Worm (Caenorhabditis elegans): Measurements from ENCODE around the gene F42F12.4.
A peak's percentile ranks its signal among the peaks of the same experiment; 100 is the strongest.

The F42F12.4 gene

DNA sequence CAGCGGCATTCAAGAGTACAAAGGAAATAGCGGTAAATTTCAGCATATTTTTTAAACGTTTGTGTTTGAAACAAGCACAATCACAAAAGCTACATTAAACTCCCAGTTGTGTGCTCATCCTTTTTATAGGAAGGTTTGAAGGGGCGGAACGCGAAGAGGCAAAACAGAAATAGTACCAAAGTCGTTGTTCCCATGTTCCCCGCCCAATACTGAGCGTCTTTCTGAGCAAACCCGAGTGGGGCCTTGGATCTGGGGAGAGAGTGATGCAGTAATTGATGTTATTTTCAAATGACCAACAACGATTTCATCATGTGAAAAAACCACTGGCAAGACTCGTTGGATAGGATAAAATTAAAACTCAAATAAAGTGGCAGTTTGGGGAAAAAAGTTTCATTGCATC lies 11.4 kb downstream of the F42F12.4 start, which contains the start of gene zig-2:
Gene zig-2, minus strand, starts transcription at position 101 of the 400 bp plus-strand sequence.
- TF ChIP-seq ztf-23 (GFP tag; IDR thresholded peaks at IDR 0.05) (no peak), ztf-29 (GFP tag; IDR thresholded peaks at IDR 0.05) (no peak), med-1 (GFP tag; optimal IDR thresholded peaks at IDR 0.05; ENCODE audit: insufficient read depth) (no peak), cog-1 (tag; optimal IDR thresholded peaks at IDR 0.05) (no peak), tab-1 (GFP tag; IDR thresholded peaks at IDR 0.05) (no peak), flt-1 (GFP tag; IDR thresholded peaks at IDR 0.05) (no peak), klf-2 (GFP tag; conservative IDR thresholded peaks at IDR 0.05) (no peak), T22C8.4 (GFP tag; IDR thresholded peaks at IDR 0.05) (no peak), ref-1 (GFP tag; conservative IDR thresholded peaks at IDR 0.05) (no peak)

DNA sequence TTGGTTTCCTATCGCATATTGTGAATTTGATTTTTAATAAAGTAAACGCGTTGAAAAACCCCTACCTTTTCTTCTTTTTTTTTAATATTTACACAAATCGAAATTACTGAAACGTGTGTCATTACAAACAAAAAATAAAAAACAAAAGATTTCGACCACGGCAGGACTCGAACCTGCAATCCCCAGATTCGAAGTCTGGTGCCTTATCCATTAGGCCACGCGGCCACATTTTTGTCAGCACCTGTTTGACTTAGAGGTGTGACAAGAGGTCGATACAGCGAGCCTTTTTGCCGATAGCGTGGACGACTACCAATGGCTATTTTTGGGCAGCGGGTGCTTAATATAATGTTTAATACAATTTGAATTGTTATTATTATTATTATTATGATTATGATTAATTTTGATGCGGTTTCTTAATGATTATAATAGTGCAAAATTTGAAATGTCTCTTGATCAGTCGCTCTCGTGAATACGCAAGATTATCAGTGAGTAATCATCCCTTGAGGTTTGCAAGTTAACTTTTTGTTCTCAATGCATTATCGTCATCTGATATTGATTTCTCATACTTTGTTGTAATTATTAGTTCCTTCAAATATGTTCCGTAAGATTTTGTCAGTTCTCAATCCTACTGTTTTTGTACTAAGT lies 14.8 kb downstream of the F42F12.4 start, which contains the start of gene srd-44:
Gene srd-44, plus strand, starts transcription at position 595 of the 645 bp plus-strand sequence.
- TF ChIP-seq cog-1 (tag; optimal IDR thresholded peaks at IDR 0.05) (no peak), T22C8.4 (GFP tag; IDR thresholded peaks at IDR 0.05) (0 out of 2 replicates have a peak, but pooled peaks have one; percentile 24), klf-2 (GFP tag; conservative IDR thresholded peaks at IDR 0.05) (no peak), ref-1 (GFP tag; conservative IDR thresholded peaks at IDR 0.05) (0 out of 2 replicates have a peak, but pooled peaks have one; percentile 26), flt-1 (GFP tag; IDR thresholded peaks at IDR 0.05) (no peak), ztf-23 (GFP tag; IDR thresholded peaks at IDR 0.05) (no peak), ztf-29 (GFP tag; IDR thresholded peaks at IDR 0.05) (0 out of 2 replicates have a peak, but pooled peaks have one; percentile 40), tab-1 (GFP tag; IDR thresholded peaks at IDR 0.05) (no peak), med-1 (GFP tag; optimal IDR thresholded peaks at IDR 0.05; ENCODE audit: insufficient read depth) (no peak)

DNA sequence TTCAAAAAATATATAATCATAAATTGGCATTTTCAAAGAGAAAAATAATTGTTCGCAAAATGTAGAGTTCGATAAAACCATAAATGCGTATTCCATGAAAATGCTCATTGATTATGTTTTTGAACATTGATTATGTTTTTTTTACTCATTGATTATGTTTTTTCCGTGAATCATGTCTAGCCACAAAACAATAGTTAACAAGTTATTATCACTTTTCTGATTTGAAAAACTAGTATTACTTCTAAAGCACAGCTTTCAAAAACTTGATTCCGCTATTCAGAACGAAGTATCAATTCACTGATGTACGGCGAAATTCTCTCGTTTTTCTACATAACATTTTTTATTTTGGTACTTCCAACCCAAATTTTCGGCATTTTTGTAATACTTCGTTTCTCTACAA lies 16.9 kb downstream of the F42F12.4 start, which contains the start of gene srd-48:
Gene srd-48, plus strand, starts transcription at position 301 of the 400 bp plus-strand sequence.
- TF ChIP-seq ztf-29 (GFP tag; IDR thresholded peaks at IDR 0.05) (no peak), ztf-23 (GFP tag; IDR thresholded peaks at IDR 0.05) (no peak), tab-1 (GFP tag; IDR thresholded peaks at IDR 0.05) (no peak), ref-1 (GFP tag; conservative IDR thresholded peaks at IDR 0.05) (no peak), med-1 (GFP tag; optimal IDR thresholded peaks at IDR 0.05; ENCODE audit: insufficient read depth) (no peak), flt-1 (GFP tag; IDR thresholded peaks at IDR 0.05) (no peak), cog-1 (tag; optimal IDR thresholded peaks at IDR 0.05) (no peak), T22C8.4 (GFP tag; IDR thresholded peaks at IDR 0.05) (no peak), klf-2 (GFP tag; conservative IDR thresholded peaks at IDR 0.05) (no peak)

DNA sequence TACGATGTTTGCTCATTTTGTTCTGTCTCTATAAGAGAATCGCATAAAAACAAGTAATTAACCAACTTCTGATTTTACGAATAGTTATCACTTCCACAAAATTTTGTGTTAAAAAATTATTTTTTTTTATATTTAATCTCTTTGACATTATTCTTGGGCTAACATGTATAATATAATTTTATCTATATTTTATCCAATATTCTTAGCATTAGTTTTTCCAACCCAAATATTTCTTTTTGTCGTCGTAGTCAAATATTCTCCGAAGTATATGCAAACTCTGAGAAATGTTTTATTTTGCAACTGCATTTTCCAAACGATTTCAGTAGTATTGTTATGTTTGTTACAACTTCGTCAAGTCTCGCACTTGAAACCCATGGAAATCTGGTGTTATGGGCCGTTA lies 19.3 kb downstream of the F42F12.4 start, which contains the start of gene srd-47:
Gene srd-47, plus strand, starts transcription at position 164 of the 400 bp plus-strand sequence.
- no peak for TF ChIP-seq T22C8.4 (GFP tag; IDR thresholded peaks at IDR 0.05)

DNA sequence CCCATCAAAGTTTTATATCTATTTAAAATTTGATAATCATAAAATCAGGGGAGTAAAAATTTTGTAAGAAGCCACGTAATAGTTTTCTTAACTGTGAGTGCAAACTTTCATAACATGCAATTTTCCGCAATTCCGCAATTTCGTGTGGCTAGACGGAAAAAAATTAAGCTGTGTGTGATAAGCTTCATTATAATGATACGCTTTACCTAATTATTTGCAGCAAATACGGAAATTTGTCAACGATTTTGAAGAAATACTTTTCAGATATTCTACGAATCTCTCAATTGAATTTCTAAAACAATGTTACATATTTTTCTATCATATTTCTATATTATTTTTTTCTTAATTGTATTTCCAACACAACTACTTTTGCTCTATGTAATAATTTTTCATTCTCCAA lies 21.0 kb downstream of the F42F12.4 start, which contains the start of gene srd-46:
Gene srd-46, plus strand, starts transcription at position 301 of the 400 bp plus-strand sequence.
- TF ChIP-seq ref-1 (GFP tag; conservative IDR thresholded peaks at IDR 0.05), result no peak

DNA sequence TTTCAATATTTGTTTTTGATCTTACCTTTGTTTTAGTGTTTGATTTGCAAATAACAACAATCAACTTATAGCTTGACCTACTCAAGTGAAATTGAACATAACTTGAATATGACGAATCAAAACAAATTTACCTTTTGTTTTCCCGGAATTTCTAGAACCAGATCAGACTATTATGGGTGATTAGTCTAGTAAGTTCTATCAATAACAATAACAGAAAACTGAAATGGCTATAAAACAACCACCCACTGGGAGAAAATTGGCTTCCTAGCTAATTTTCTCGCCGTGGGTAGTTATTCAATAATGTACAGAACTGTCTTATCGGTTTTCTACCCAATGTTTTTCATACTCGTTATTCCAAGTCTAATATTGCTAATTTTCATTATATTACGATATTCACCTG lies 24.1 kb downstream of the F42F12.4 start, which contains the start of gene srd-45:
Gene srd-45, plus strand, starts transcription at position 301 of the 400 bp plus-strand sequence.
- TF ChIP-seq ztf-29 (GFP tag; IDR thresholded peaks at IDR 0.05), result no peak
- no peak for TF ChIP-seq ztf-23 (GFP tag; IDR thresholded peaks at IDR 0.05)
- no peak for TF ChIP-seq tab-1 (GFP tag; IDR thresholded peaks at IDR 0.05)
- no peak for TF ChIP-seq klf-2 (GFP tag; conservative IDR thresholded peaks at IDR 0.05)
- TF ChIP-seq T22C8.4 (GFP tag; IDR thresholded peaks at IDR 0.05), result no peak
- no peak for TF ChIP-seq med-1 (GFP tag; optimal IDR thresholded peaks at IDR 0.05; ENCODE audit: insufficient read depth)
- TF ChIP-seq ref-1 (GFP tag; conservative IDR thresholded peaks at IDR 0.05), result no peak
- no peak for TF ChIP-seq cog-1 (tag; optimal IDR thresholded peaks at IDR 0.05)
- no peak for TF ChIP-seq flt-1 (GFP tag; IDR thresholded peaks at IDR 0.05)

DNA sequence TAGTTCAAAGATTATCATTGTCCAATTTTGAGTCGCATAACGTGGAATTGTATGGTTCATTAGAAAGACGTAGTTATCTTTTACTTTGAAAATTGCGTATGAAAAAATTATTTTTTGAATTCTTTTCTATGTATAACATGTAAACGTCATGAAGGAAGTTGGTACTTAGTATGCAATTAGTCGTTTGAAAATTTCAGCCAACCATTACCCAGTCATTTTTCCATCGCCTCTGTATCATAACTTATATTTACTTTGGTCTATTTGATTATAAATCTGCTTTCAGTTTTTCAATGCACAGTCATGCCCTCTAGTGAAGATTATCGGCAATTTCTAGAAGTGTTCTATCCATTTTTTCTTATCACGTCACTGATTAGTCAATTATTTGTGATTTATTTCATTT lies 26.3 kb downstream of the F42F12.4 start, which contains the start of gene srd-41:
Gene srd-41, plus strand, starts transcription at position 301 of the 400 bp plus-strand sequence.
- TF ChIP-seq ztf-29 (GFP tag; IDR thresholded peaks at IDR 0.05), result no peak
- TF ChIP-seq klf-2 (GFP tag; conservative IDR thresholded peaks at IDR 0.05), result no peak
- no peak for TF ChIP-seq ztf-23 (GFP tag; IDR thresholded peaks at IDR 0.05)
- no peak for TF ChIP-seq med-1 (GFP tag; optimal IDR thresholded peaks at IDR 0.05; ENCODE audit: insufficient read depth)
- no peak for TF ChIP-seq tab-1 (GFP tag; IDR thresholded peaks at IDR 0.05)
- no peak for TF ChIP-seq cog-1 (tag; optimal IDR thresholded peaks at IDR 0.05)
- TF ChIP-seq T22C8.4 (GFP tag; IDR thresholded peaks at IDR 0.05), result no peak
- no peak for TF ChIP-seq flt-1 (GFP tag; IDR thresholded peaks at IDR 0.05)
- no peak for TF ChIP-seq ref-1 (GFP tag; conservative IDR thresholded peaks at IDR 0.05)

DNA sequence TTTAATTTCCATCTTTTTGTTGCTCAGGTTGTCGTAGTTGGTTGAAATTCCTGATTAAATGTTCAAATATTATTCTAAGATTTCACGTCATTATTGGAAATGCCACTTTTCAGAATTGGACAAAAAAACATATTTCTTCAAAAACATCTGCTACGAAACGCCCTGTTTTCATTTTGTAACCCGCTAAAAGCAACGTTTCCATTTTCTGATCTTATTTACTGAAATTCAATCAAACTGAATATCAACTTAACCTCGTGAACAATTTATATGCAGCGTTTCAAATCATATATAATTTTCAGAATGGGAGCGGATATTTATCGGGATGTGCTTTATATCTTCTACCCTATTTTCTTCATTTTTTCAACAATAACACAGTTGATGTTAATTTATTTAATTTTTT lies 29.3 kb downstream of the F42F12.4 start, which contains the start of gene srd-40:
Gene srd-40, plus strand, starts transcription at position 301 of the 400 bp plus-strand sequence.
- TF ChIP-seq med-1 (GFP tag; optimal IDR thresholded peaks at IDR 0.05; ENCODE audit: insufficient read depth), result no peak
- no peak for TF ChIP-seq ztf-23 (GFP tag; IDR thresholded peaks at IDR 0.05)
- TF ChIP-seq flt-1 (GFP tag; IDR thresholded peaks at IDR 0.05), result no peak
- TF ChIP-seq T22C8.4 (GFP tag; IDR thresholded peaks at IDR 0.05), result no peak
- no peak for TF ChIP-seq tab-1 (GFP tag; IDR thresholded peaks at IDR 0.05)
- no peak for TF ChIP-seq ztf-29 (GFP tag; IDR thresholded peaks at IDR 0.05)
- no peak for TF ChIP-seq ref-1 (GFP tag; conservative IDR thresholded peaks at IDR 0.05)
- TF ChIP-seq cog-1 (tag; optimal IDR thresholded peaks at IDR 0.05), result no peak
- no peak for TF ChIP-seq klf-2 (GFP tag; conservative IDR thresholded peaks at IDR 0.05)

DNA sequence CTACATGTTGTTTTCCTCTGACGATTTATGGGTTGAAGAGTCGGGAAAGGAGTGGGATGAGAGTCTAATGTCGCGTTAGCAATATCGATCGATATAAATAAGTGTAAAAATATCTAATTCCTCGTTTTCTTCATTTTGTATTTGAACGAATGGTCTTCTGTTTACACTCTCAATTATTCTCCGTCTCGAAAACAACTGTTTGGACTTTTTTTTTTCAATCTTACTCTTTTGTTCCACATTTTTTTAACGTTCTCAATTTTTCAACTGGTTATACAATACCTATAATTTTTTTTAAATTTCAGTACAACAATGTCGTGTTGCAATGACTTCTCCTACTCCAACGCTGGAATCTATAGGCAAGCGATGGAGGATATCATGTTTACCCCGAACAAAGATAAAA lies 31.4 kb downstream of the F42F12.4 start, which contains the start of gene F17A2.13:
Gene F17A2.13, plus strand, starts transcription at position 301 of the 400 bp plus-strand sequence.
- TF ChIP-seq med-1 (GFP tag; optimal IDR thresholded peaks at IDR 0.05; ENCODE audit: insufficient read depth), result no peak
- TF ChIP-seq ref-1 (GFP tag; conservative IDR thresholded peaks at IDR 0.05), result no peak
- TF ChIP-seq cog-1 (tag; optimal IDR thresholded peaks at IDR 0.05), result no peak
- TF ChIP-seq ztf-23 (GFP tag; IDR thresholded peaks at IDR 0.05), result no peak
- TF ChIP-seq flt-1 (GFP tag; IDR thresholded peaks at IDR 0.05), result no peak
- TF ChIP-seq T22C8.4 (GFP tag; IDR thresholded peaks at IDR 0.05), result no peak
- TF ChIP-seq tab-1 (GFP tag; IDR thresholded peaks at IDR 0.05), result no peak
- TF ChIP-seq klf-2 (GFP tag; conservative IDR thresholded peaks at IDR 0.05), result no peak
- no peak for TF ChIP-seq ztf-29 (GFP tag; IDR thresholded peaks at IDR 0.05)

All from whole organism, midembryonic.